Worm (Caenorhabditis elegans): ENCODE data around the gene ZK632.11.

ce11 chrIII:9786776-9787175, 40.9 kb upstream of the ZK632.11 start:
- TF ChIP-seq fkh-6 (tag; optimal IDR thresholded peaks at IDR 0.05) (no peak), ets-4 (tag; optimal IDR thresholded peaks at IDR 0.05) (no peak), pax-1 (tag; optimal IDR thresholded peaks at IDR 0.05) (no peak), ceh-9 (tag; optimal IDR thresholded peaks at IDR 0.05) (no peak), ceh-2 (tag; optimal IDR thresholded peaks at IDR 0.05) (no peak), ceh-22 (tag; optimal IDR thresholded peaks at IDR 0.05) (no peak), sox-2 (GFP tag; IDR thresholded peaks at IDR 0.05) (no peak), npax-4 (tag; optimal IDR thresholded peaks at IDR 0.05) (no peak), nhr-11 (tag; optimal IDR thresholded peaks at IDR 0.05) (no peak), rnt-1 (tag; optimal IDR thresholded peaks at IDR 0.05) (no peak)
